Worm (Caenorhabditis elegans): ENCODE measurements around the gene vha-13.

DNA sequence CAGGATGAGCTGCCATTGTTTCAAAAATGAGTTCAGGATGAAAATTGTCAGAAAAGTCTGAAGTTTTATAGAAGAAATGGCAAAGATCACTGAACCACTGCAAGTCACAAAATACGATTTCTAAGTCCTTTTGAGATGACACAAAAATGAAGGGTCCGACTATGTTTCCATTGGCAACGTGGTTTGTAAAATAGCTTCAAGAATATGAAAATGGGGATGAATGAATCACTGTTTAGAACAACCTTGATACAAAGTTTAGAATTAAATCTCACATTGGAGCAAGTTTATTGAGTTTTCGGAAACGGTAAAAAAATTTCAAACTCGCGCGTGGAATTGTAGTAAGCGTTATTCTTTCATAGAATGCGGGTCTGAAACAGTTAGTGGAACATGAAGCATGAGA lies 40.4 kb upstream of the vha-13 start, which contains the start of gene ddn-3:
- TF ChIP-seq ama-1 (optimal IDR thresholded peaks at IDR 0.05) (no peak), hmg-4 (GFP tag; optimal IDR thresholded peaks at IDR 0.05) (no peak), aly-1 (tag; optimal IDR thresholded peaks at IDR 0.05) (no peak), tbx-11 (GFP tag; IDR thresholded peaks at IDR 0.05) (no peak), F13C5.2 (tag; optimal IDR thresholded peaks at IDR 0.05) (no peak), tbx-37 (GFP tag; conservative IDR thresholded peaks at IDR 0.05) (no peak), hnd-1 (tag; optimal IDR thresholded peaks at IDR 0.05) (no peak), ets-7 (tag; optimal IDR thresholded peaks at IDR 0.05) (no peak), tra-4 (tag; optimal IDR thresholded peaks at IDR 0.05) (no peak), ceh-36 (tag; optimal IDR thresholded peaks at IDR 0.05) (no peak), flt-1 (GFP tag; IDR thresholded peaks at IDR 0.05) (no peak), sea-1 (GFP tag; conservative IDR thresholded peaks at IDR 0.05) (no peak), pes-1 (GFP tag; IDR thresholded peaks at IDR 0.05) (no peak)

All from whole organism, early embryonic.